Worm (Caenorhabditis elegans) whole organism, young adult: ENCODE data around the gene ZK1248.5.

Experiments
- F52B5.7 ChIP-seq: sonication (generic microtip); optimal IDR thresholded peaks from 2 replicates; lab custom pipeline; 2016; ENCODE audit warnings: mild to moderate bottlenecking, missing genetic modification characterization, missing compliant biosample characterization
- F57A8.1 ChIP-seq: fragments of 200-800 bp; sonication (Bioruptor generic); optimal IDR thresholded peaks from 2 replicates; lab custom pipeline; 2018; ENCODE audit warnings: mild to moderate bottlenecking, missing genetic modification characterization, moderate library complexity, missing compliant biosample characterization
- K11D2.4 ChIP-seq: fragments of 200-800 bp; sonication (Bioruptor generic); IDR thresholded peaks from 2 replicates; pipeline ENCODE4 v1.3.6; 2022; ENCODE audit warnings: missing genetic modification reagents, missing genetic modification characterization, missing compliant biosample characterization
- T26A5.8 ChIP-seq: sonication (generic microtip); optimal IDR thresholded peaks from 2 replicates; lab custom pipeline; 2016; ENCODE audit warnings: missing genetic modification characterization, missing compliant biosample characterization
- Y67H2A.10 ChIP-seq: fragments of 200-800 bp; sonication (Bioruptor generic); conservative IDR thresholded peaks from 2 replicates; pipeline ENCODE4 v1.3.6; 2022; ENCODE audit warnings: missing genetic modification reagents, missing genetic modification characterization, missing compliant biosample characterization
- Y95B8A.8 ChIP-seq: fragments of 200-800 bp; sonication (Bioruptor generic); IDR thresholded peaks from 2 replicates; pipeline ENCODE4 v1.3.6; 2022; ENCODE audit warnings: missing genetic modification reagents, missing genetic modification characterization, missing compliant biosample characterization
- ZK185.1 ChIP-seq: sonication (generic microtip); optimal IDR thresholded peaks from 2 replicates; lab custom pipeline; 2016; ENCODE audit warnings: mild to moderate bottlenecking, missing genetic modification characterization, missing compliant biosample characterization; ENCODE audit not compliant: poor library complexity, severe bottlenecking
- akir-1 ChIP-seq: fragments of 200-800 bp; sonication (Bioruptor generic); optimal IDR thresholded peaks from 2 replicates; lab custom pipeline; 2018; ENCODE audit warnings: mild to moderate bottlenecking, missing genetic modification characterization, moderate library complexity, missing compliant biosample characterization
- atf-7 ChIP-seq: sonication (generic microtip); optimal IDR thresholded peaks from 2 replicates; lab custom pipeline; 2017; ENCODE audit warnings: mild to moderate bottlenecking, missing genetic modification characterization, missing compliant biosample characterization
- attf-6 ChIP-seq: fragments of 200-800 bp; sonication (Bioruptor generic); IDR thresholded peaks from 2 replicates; pipeline ENCODE4 v1.3.6; 2022; ENCODE audit warnings: missing genetic modification reagents, missing genetic modification characterization, missing compliant biosample characterization
- bed-2 ChIP-seq: fragments of 200-800 bp; sonication (Bioruptor generic); IDR thresholded peaks from 2 replicates; pipeline ENCODE4 v1.3.6; 2022; ENCODE audit warnings: missing genetic modification reagents, missing genetic modification characterization, missing compliant biosample characterization
- cebp-1 ChIP-seq, 2 experiments: fragments of 200-800 bp in 1 of 2; sonication (Bioruptor generic) in 1 of 2; sonication (generic microtip) in 1 of 2; IDR thresholded peaks in 1 of 2; optimal IDR thresholded peaks in 1 of 2; 2 replicates each; pipeline versions ENCODE4 v1.3.6 to Lab custom; 2017 to 2022; ENCODE audit warnings: missing compliant biosample characterization in 2 of 2, missing genetic modification characterization in 2 of 2, mild to moderate bottlenecking in 1 of 2, missing genetic modification reagents in 1 of 2, moderate library complexity in 1 of 2
- ceh-40 ChIP-seq: fragments of 200-800 bp; sonication (Bioruptor generic); IDR thresholded peaks from 2 replicates; pipeline ENCODE4 v1.3.6; 2022; ENCODE audit warnings: missing genetic modification characterization, missing compliant biosample characterization
- ceh-79 ChIP-seq: sonication (generic microtip); optimal IDR thresholded peaks from 2 replicates; lab custom pipeline; 2017; ENCODE audit warnings: mild to moderate bottlenecking, missing genetic modification characterization, missing compliant biosample characterization
- dpff-1 ChIP-seq: sonication (generic microtip); optimal IDR thresholded peaks from 2 replicates; lab custom pipeline; 2017; ENCODE audit warnings: mild to moderate bottlenecking, missing genetic modification characterization, missing compliant biosample characterization
- hmg-1.2 ChIP-seq: fragments of 200-800 bp; sonication (Bioruptor generic); IDR thresholded peaks from 2 replicates; pipeline ENCODE4 v1.3.6; 2022; ENCODE audit warnings: missing genetic modification reagents, missing genetic modification characterization, missing compliant biosample characterization
- hrde-1 ChIP-seq: sonication (generic microtip); optimal IDR thresholded peaks from 2 replicates; lab custom pipeline; 2016; ENCODE audit warnings: missing genetic modification characterization, mild to moderate bottlenecking, missing compliant biosample characterization, moderate library complexity, missing genotype, missing genetic modification reagents, borderline replicate concordance
- madf-6 ChIP-seq: fragments of 200-800 bp; sonication (Bioruptor generic); IDR thresholded peaks from 2 replicates; pipeline ENCODE4 v1.3.6; 2022; ENCODE audit warnings: missing genetic modification reagents, missing genetic modification characterization, missing compliant biosample characterization
- mcd-1 ChIP-seq: fragments of 200-800 bp; sonication (Bioruptor generic); IDR thresholded peaks from 2 replicates; pipeline ENCODE4 v1.3.6; 2022; ENCODE audit warnings: missing genetic modification reagents, missing genetic modification characterization, missing compliant biosample characterization
- nfya-2 ChIP-seq: fragments of 200-800 bp; sonication (Bioruptor generic); IDR thresholded peaks from 2 replicates; pipeline ENCODE4 v1.3.6; 2022; ENCODE audit warnings: missing genetic modification reagents, missing genetic modification characterization, missing compliant biosample characterization
- nfyb-1 ChIP-seq: fragments of 200-800 bp; sonication (Bioruptor generic); IDR thresholded peaks from 2 replicates; pipeline ENCODE4 v1.3.6; 2022; ENCODE audit warnings: missing genetic modification reagents, missing genetic modification characterization, missing compliant biosample characterization
- nhr-80 ChIP-seq: sonication (generic microtip); optimal IDR thresholded peaks from 2 replicates; lab custom pipeline; 2016; ENCODE audit warnings: missing genetic modification characterization, missing compliant biosample characterization
- pha-4 ChIP-seq: fragments of 150-350 bp; sonication (generic microtip); optimal IDR thresholded peaks from 2 replicates; lab custom pipeline; 2014; ENCODE audit warnings: missing biosample characterization, missing genetic modification reagents, missing genetic modification characterization
- rcor-1 ChIP-seq: fragments of 200-800 bp; sonication (Bioruptor generic); IDR thresholded peaks from 2 replicates; pipeline ENCODE4 v1.3.6; 2022; ENCODE audit warnings: missing genetic modification reagents, missing genetic modification characterization, missing compliant biosample characterization
- snpc-1.1 ChIP-seq: sonication (generic microtip); optimal IDR thresholded peaks from 2 replicates; lab custom pipeline; 2017; ENCODE audit warnings: missing genetic modification characterization, mild to moderate bottlenecking, missing compliant biosample characterization, antibody characterized with exemption, moderate library complexity, missing genotype, missing genetic modification reagents; ENCODE audit not compliant: insufficient read depth
- snpc-3.4 ChIP-seq: sonication (generic microtip); optimal IDR thresholded peaks from 2 replicates; lab custom pipeline; 2017; ENCODE audit warnings: missing genetic modification characterization, mild to moderate bottlenecking, missing compliant biosample characterization, antibody characterized with exemption, moderate library complexity, missing genotype, missing genetic modification reagents
- tbp1 ChIP-seq: fragments of 200-800 bp; sonication (Bioruptor generic); optimal IDR thresholded peaks from 2 replicates; lab custom pipeline; 2018; ENCODE audit warnings: mild to moderate bottlenecking, missing genetic modification characterization, missing compliant biosample characterization
- tlf-1 ChIP-seq: fragments of 200-800 bp; sonication (Bioruptor generic); optimal IDR thresholded peaks from 2 replicates; lab custom pipeline; 2018; ENCODE audit warnings: mild to moderate bottlenecking, missing genetic modification characterization, missing compliant biosample characterization
- xnd-1 ChIP-seq: sonication (generic microtip); optimal IDR thresholded peaks from 2 replicates; lab custom pipeline; 2016; ENCODE audit warnings: missing genotype, missing genetic modification reagents, missing genetic modification characterization, missing compliant biosample characterization
- zim-3 ChIP-seq: sonication (generic microtip); optimal IDR thresholded peaks from 2 replicates; lab custom pipeline; 2017; ENCODE audit warnings: mild to moderate bottlenecking, missing genetic modification characterization, moderate library complexity, missing compliant biosample characterization
- ztf-18 ChIP-seq: sonication (generic microtip); optimal IDR thresholded peaks from 2 replicates; lab custom pipeline; 2016; ENCODE audit warnings: missing genotype, mild to moderate bottlenecking, missing genetic modification characterization, missing compliant biosample characterization
- ztf-25 ChIP-seq: fragments of 200-800 bp; sonication (Bioruptor generic); IDR thresholded peaks from 2 replicates; pipeline ENCODE4 v1.3.6; 2022; ENCODE audit warnings: missing genetic modification reagents, missing genetic modification characterization, missing compliant biosample characterization
- ztf-6 ChIP-seq: fragments of 200-800 bp; sonication (Bioruptor generic); IDR thresholded peaks from 2 replicates; pipeline ENCODE4 v1.3.6; 2022; ENCODE audit warnings: missing genetic modification reagents, missing genetic modification characterization, missing compliant biosample characterization

The ZK1248.5 gene

DNA sequence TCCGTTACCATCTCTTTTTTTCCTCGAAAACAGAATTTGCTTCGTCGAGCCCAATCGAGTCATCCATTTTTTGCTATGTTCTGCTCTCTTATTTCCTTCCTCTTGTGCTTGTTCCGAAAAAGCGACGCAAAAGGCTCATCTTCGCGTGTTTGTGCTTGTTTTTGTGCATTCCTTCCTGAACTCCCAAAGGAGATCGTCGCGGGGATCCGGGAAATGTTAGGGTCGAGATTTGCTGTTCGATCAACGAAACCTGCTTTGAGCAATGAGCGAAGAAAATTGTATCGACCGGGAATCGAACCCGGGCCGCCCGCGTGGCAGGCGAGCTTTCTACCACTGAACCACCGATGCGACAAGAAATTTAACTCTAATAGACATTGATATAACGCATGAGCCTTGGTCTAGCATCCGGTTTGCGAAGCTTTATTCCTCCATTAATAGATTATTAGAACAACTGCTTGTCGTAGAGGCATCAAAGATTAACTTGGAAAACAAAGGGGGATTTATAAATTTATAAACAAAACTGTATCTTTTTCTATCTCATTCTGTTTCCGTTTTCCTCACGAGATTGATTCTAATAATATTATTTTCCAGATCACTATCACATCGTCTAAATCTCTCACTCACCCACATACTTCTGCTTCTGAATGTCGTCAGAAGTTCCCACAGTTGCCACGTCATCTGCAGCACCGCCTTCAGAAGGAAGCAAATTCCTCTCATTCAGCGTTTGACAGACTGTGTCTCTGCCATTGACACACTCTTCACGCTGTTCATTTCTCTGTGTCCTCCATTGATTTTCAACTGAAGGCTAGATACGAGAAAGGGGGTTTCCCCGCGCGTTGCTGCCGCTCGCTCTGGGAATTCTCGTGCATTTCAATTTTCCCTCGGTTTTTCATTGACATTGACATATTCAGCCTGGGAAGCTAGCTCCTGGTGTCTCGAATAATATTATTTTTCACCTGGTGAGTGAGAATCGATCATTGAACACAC lies 28.1 kb upstream of the ZK1248.5 start, which contains the start of gene K05F1.6 (continued):
- 0 out of 2 replicates have a peak, but pooled peaks have one; percentile 53 for TF ChIP-seq cebp-1 (GFP tag; IDR thresholded peaks at IDR 0.05; lab: Robert Waterston, UW)
- TF ChIP-seq cebp-1 (tag; optimal IDR thresholded peaks at IDR 0.05; lab: Kevin White, UChicago): peak; percentile 70
- no peak for TF ChIP-seq K11D2.4 (GFP tag; lab: Robert Waterston, UW)
- TF ChIP-seq attf-6 (GFP tag; lab: Robert Waterston, UW): peak; percentile 77; the same call in 1 of the 2 replicates
- peak; percentile 31 for TF ChIP-seq snpc-1.1 (tag; lab: Kevin White, UChicago)
- peak; percentile 72 for TF ChIP-seq mcd-1
- TF ChIP-seq snpc-3.4 (tag; lab: Kevin White, UChicago): peak; percentile 84
- peak; percentile 88; the same call in 1 of the 2 replicates for TF ChIP-seq ztf-25 (GFP tag; lab: Robert Waterston, UW)
- no peak for TF ChIP-seq pha-4 (tag; lab: Kevin White, UChicago)
- peak; percentile 39 for TF ChIP-seq xnd-1 (tag; lab: Kevin White, UChicago)
- peak; percentile 94 for TF ChIP-seq zim-3 (tag; lab: Kevin White, UChicago)
- TF ChIP-seq atf-7 (tag; lab: Kevin White, UChicago): peak; percentile 72
- TF ChIP-seq Y67H2A.10 (GFP tag; lab: Robert Waterston, UW): no peak
- TF ChIP-seq tlf-1: peak; percentile 23
- TF ChIP-seq ztf-18 (tag; lab: Kevin White, UChicago): peak; percentile 81
- TF ChIP-seq tbp1 (GFP tag; lab: Kevin White, UChicago): peak; percentile 95
- peak; percentile 61; the same call in 1 of the 2 replicates for TF ChIP-seq bed-2 (GFP tag; lab: Robert Waterston, UW)
- TF ChIP-seq F52B5.7 (tag; lab: Kevin White, UChicago): peak; percentile 90
- peak; percentile 83 for TF ChIP-seq T26A5.8 (tag; lab: Kevin White, UChicago)
- TF ChIP-seq hmg-1.2 (GFP tag; lab: Robert Waterston, UW): peak; percentile 90
- TF ChIP-seq F57A8.1 (GFP tag; lab: Kevin White, UChicago): peak; percentile 30
- peak; percentile 70 for TF ChIP-seq Y95B8A.8 (GFP tag; lab: Robert Waterston, UW)

DNA sequence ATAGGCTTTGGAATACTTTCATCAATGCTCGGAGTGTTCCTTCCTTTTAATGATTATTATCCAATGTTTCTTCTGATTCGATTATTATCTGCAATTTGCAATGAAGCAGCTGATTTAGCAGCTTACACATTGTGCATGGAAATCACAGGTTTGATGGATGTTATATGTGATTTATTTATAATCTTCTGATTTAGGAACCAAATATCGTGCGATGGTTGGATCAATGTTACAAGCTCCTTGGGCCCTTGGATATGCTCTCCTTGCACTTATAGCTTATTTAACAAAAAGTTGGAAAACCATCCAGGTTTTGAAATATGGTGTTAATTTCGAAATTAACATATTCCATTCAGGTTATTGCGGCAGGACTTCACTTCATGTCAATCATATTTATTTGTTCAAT lies 24.8 kb upstream of the ZK1248.5 start:
- TF ChIP-seq nfyb-1 (GFP tag; lab: Robert Waterston, UW): no peak

DNA sequence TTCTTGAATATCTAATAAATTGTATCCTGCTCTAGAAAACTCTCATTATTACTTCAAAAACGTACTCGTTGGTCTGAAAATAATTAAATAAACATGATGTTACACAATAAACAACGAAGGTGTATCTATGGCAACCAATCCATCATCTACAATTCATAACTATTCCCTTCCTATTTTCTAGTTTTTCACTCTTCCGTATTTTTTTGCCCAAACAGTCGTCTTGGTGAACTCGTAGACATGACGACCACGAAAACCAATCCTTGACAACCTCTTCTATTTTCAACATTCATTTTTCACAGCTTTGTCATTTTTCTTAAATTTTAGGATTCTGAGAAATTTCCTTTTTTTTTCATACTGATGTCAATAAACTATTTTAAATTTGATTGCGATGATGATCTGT lies 21.5 kb upstream of the ZK1248.5 start, which contains the start of gene K05F1.13:
Gene K05F1.13 (plus strand): TSS at position 301 of the 400 bp plus-strand sequence.
- TF ChIP-seq F52B5.7 (tag; lab: Kevin White, UChicago): no peak
- TF ChIP-seq pha-4 (tag; lab: Kevin White, UChicago): no peak

DNA sequence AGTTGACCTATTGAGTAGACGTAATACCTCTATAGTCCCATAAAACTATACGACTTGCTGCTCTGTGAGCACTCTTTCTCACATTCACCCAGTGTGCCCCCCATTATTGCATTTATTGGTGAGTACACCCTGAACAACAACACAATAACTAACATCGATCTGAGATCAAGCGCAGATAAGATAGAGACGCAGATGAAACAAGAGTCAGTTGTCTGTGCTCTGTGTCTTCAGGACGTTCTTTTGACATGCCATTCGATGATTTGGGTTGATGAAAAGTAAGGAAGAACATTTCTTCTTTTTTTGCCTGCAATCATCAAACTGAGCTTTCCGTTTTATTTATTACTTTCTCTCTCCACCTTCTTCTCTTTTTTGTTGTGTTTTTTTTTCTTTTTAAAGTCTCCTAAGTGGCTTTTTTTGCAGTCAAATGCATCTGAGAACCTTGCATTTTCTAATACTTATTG lies 20.0 kb upstream of the ZK1248.5 start, which contains the start of gene lect-2:
Gene lect-2 (plus strand): TSS at position 411 of the 461 bp plus-strand sequence.
- TF ChIP-seq rcor-1 (GFP tag; lab: Robert Waterston, UW) (no peak), ZK185.1 (tag; lab: Kevin White, UChicago) (no peak), akir-1 (no peak), nfya-2 (GFP tag; lab: Robert Waterston, UW) (no peak), nhr-80 (tag; lab: Kevin White, UChicago) (no peak), ztf-6 (GFP tag; lab: Robert Waterston, UW) (no peak), dpff-1 (tag; lab: Kevin White, UChicago) (no peak), bed-2 (GFP tag; lab: Robert Waterston, UW) (no peak), T26A5.8 (tag; lab: Kevin White, UChicago) (no peak), ceh-40 (no peak), madf-6 (GFP tag; lab: Robert Waterston, UW) (no peak), atf-7 (tag; lab: Kevin White, UChicago) (no peak), hrde-1 (tag; lab: Kevin White, UChicago) (no peak), ceh-79 (tag; lab: Kevin White, UChicago) (no peak)
